Worm (Caenorhabditis elegans) whole organism, L3 larva: Measurements from ENCODE around the gene R02D5.3.

Experiments used
- ama-1 ChIP-seq: fragments of 150-350 bp; optimal IDR thresholded peaks from 2 replicates; lab custom pipeline; 2018
- elt-3 ChIP-seq, 3 experiments: fragments of 150-350 bp in 1 of 3; sonication (generic microtip) in 2 of 3; optimal IDR thresholded peaks; 2 replicates in 2 of 3; 4 replicates in 1 of 3; lab custom pipeline; 2014 to 2017; ENCODE audit warnings: missing biosample characterization in 3 of 3, missing genetic modification characterization in 3 of 3
- nhr-28 ChIP-seq: fragments of 150-350 bp; optimal IDR thresholded peaks from 2 replicates; lab custom pipeline; 2014; ENCODE audit warnings: missing biosample characterization, missing genetic modification characterization
- unc-62 ChIP-seq: fragments of 150-350 bp; sonication (generic microtip); optimal IDR thresholded peaks from 4 replicates; lab custom pipeline; 2014; ENCODE audit warnings: missing biosample characterization, missing genetic modification reagents, missing genetic modification characterization
- zag-1 ChIP-seq: fragments of 150-350 bp; optimal IDR thresholded peaks from 2 replicates; lab custom pipeline; 2014; ENCODE audit warnings: missing biosample characterization, missing genetic modification characterization

ce11 chrV:14518010-14518409 lies 35.0 kb downstream of the R02D5.3 start, which contains the start of gene R02D5.6:
- no peak for TF ChIP-seq unc-62 (GFP tag; lab: Kevin White, UChicago)
- no peak for TF ChIP-seq ama-1
- TF ChIP-seq elt-3 (tag; optimal IDR thresholded peaks at IDR 0.05; lab: Kevin White, UChicago) = no peak
- TF ChIP-seq zag-1 = no peak
- TF ChIP-seq nhr-28 (tag; lab: Kevin White, UChicago) = no peak
